Worm (Caenorhabditis elegans): Measurements from ENCODE around the gene npp-19.
A peak's percentile ranks its signal among the peaks of the same experiment; 100 is the strongest.

The npp-19 gene

DNA sequence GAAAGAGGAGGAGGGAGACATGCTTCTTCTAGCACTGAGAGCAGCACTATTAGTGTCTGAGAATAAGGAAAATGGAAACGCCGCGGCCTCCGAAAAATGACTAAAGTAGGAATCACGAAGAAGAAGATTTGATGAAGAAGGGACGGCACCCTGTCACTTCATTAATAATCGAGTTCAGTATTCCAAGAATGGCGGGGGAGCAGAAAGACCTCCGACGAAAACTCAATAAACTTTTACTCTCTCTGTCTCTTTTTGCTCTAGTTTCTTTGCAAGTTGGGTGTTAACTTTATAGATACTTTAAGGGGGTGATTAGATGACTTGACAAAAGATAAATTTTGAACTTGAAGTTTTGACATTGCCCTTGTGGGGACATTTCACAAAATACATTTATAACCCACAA is 29.0 kb downstream of the npp-19 start:
- TF ChIP-seq nhr-47 (tag; optimal IDR thresholded peaks at IDR 0.05) (peak; percentile 20), fkh-8 (tag; optimal IDR thresholded peaks at IDR 0.05) (peak; percentile 0), nhr-71 (tag; optimal IDR thresholded peaks at IDR 0.05) (peak; percentile 23), alr-1 (tag; optimal IDR thresholded peaks at IDR 0.05; ENCODE audit: borderline replicate concordance) (no peak), ces-1 (GFP tag; optimal IDR thresholded peaks at IDR 0.05) (peak; percentile 50), fos-1 (tag; optimal IDR thresholded peaks at IDR 0.05) (no peak), lin-14 (GFP tag; optimal IDR thresholded peaks at IDR 0.05) (peak; percentile 47), dpl-1 (GFP tag; optimal IDR thresholded peaks at IDR 0.05) (no peak), fkh-10 (GFP tag; optimal IDR thresholded peaks at IDR 0.05) (peak; percentile 24), nhr-76 (tag; optimal IDR thresholded peaks at IDR 0.05) (no peak), rnt-1 (tag; optimal IDR thresholded peaks at IDR 0.05) (peak; percentile 11)

DNA sequence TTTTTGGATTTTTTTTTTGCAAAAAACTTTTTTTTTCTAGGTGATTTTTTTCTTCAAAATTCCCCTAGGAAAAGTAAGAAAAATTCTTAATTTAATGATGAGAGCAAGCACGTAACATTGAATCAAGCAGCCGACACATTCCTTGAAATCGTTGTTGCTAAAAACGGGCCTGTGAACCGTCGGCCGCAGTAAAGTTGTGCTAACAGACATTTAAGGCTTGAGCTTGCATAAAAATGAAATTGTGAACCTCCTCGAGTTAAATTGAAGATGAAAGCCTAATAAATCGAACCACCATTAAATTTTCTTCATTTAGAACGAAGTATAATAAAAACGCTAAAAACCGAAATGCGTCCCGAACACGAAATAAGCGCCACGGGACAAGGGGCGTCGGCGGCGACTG is 30.3 kb downstream of the npp-19 start:
- no peak for TF ChIP-seq sox-4 (tag; optimal IDR thresholded peaks at IDR 0.05)

DNA sequence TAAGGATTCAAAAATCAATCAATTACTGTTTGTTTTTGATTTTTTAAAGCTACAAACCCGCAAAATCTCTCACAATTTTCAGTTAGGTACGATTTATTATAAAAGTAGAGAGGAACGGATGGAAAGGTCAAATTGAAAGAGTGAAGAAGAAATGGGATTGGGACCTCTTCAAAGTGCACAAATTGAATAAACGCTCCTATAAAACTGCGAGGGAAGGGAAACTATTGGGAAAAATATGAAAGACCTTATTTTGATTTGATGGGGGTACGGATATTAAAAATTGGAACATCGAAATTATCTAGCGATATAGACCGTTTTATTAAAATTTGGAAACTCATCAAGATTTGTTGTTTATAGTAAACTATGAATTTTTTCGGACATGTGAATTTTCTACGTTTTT is 31.5 kb downstream of the npp-19 start:
- TF ChIP-seq lin-13 (GFP tag; optimal IDR thresholded peaks at IDR 0.05) (no peak), unc-30 (tag; optimal IDR thresholded peaks at IDR 0.05) (no peak), ceh-8 (GFP tag; optimal IDR thresholded peaks at IDR 0.05) (no peak), C34B4.2 (tag; optimal IDR thresholded peaks at IDR 0.05) (no peak), dpl-1 (GFP tag; optimal IDR thresholded peaks at IDR 0.05) (no peak), fos-1 (tag; optimal IDR thresholded peaks at IDR 0.05) (no peak), fkh-8 (tag; optimal IDR thresholded peaks at IDR 0.05) (no peak)

DNA sequence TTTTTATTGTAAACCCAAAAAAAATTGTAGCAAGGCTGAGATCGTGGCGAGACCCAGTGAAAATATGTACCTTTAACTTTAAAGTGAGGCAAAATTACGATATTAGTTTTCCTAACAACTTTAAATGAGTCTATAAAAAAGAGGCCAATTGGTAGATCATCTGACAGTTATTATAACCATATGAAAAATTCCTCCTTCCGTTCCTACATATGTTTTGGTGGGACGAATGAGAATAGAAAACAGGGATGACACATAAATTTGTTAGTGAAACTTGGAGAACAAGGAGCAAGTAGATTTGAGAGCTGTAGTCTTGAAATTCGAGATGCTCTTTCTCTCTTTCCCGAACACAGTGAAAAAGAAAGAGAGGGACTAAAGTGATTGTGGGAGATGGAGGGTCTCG is 33.0 kb downstream of the npp-19 start:
- TF ChIP-seq dpl-1 (GFP tag; optimal IDR thresholded peaks at IDR 0.05) (no peak), mab-9 (GFP tag; IDR thresholded peaks at IDR 0.05) (no peak), fkh-10 (GFP tag; optimal IDR thresholded peaks at IDR 0.05) (no peak), nhr-77 (tag; optimal IDR thresholded peaks at IDR 0.05) (no peak), ceh-63 (GFP tag; optimal IDR thresholded peaks at IDR 0.05) (no peak), jun-1 (tag; optimal IDR thresholded peaks at IDR 0.05) (no peak), nhr-19 (GFP tag; conservative IDR thresholded peaks at IDR 0.05) (no peak), nhr-20 (tag; optimal IDR thresholded peaks at IDR 0.05) (no peak), vab-15 (tag; optimal IDR thresholded peaks at IDR 0.05) (no peak), ceh-88 (GFP tag; IDR thresholded peaks at IDR 0.05) (no peak), mep-1 (tag; optimal IDR thresholded peaks at IDR 0.05) (no peak)

DNA sequence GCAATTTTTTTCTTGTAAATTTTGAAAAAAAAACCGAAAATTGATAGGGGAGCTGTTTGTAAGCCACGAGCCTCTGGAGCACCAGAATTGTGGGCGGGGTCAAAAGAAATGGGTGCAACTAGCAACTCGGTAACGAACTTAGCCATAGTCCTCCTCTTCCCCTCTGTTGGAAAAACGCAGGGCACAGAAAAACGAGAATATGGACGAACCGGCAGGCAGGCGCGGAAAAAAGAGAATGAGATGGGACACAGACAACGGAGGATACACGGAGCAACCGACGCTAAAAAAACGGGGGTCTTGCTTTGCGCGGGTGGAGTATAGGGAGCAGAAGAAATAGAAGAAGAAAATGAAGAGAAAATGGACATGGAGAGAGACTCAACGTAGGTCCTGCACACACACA is 36.6 kb downstream of the npp-19 start:
- TF ChIP-seq ceh-82 (tag; optimal IDR thresholded peaks at IDR 0.05) (peak in 1 of 3 experiments; percentile 30), unc-98 (GFP tag; IDR thresholded peaks at IDR 0.05) (no peak), nhr-28 (tag; optimal IDR thresholded peaks at IDR 0.05) (no peak), fkh-10 (GFP tag; optimal IDR thresholded peaks at IDR 0.05) (peak; percentile 75), efl-1 (optimal IDR thresholded peaks at IDR 0.05) (no peak), efl-1 (GFP tag; optimal IDR thresholded peaks at IDR 0.05 in 1 of 2) (peak in 1 of 2 experiments; percentile 49), pax-3 (tag; optimal IDR thresholded peaks at IDR 0.05) (no peak), lin-14 (GFP tag; optimal IDR thresholded peaks at IDR 0.05) (peak; percentile 75)

DNA sequence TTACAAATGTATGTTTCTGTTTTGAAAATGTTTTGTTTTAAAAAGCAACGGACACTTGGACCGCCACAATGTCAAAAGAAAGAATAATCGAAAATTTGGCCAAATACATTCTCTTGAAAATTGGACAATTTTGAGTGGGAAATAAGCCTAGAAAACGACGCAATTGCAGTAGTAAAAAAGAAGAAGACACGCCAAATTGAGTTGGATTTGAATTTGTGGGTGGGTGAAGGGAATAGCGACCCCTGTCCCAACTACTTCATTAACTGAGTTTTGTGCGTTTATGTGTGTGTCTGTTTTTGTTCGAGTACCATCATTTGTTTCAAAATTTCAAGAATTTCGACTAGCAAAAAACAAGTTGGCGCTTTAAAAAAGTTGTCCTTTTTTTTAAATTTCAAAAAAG is 37.5 kb downstream of the npp-19 start:
- TF ChIP-seq blmp-1 (tag; optimal IDR thresholded peaks at IDR 0.05) (no peak), fkh-10 (GFP tag; optimal IDR thresholded peaks at IDR 0.05) (peak; percentile 11), lin-14 (GFP tag; optimal IDR thresholded peaks at IDR 0.05) (peak; percentile 40)
